Fruit fly (Drosophila melanogaster): ENCODE results near the gene Thor.

Thor gene

DNA sequence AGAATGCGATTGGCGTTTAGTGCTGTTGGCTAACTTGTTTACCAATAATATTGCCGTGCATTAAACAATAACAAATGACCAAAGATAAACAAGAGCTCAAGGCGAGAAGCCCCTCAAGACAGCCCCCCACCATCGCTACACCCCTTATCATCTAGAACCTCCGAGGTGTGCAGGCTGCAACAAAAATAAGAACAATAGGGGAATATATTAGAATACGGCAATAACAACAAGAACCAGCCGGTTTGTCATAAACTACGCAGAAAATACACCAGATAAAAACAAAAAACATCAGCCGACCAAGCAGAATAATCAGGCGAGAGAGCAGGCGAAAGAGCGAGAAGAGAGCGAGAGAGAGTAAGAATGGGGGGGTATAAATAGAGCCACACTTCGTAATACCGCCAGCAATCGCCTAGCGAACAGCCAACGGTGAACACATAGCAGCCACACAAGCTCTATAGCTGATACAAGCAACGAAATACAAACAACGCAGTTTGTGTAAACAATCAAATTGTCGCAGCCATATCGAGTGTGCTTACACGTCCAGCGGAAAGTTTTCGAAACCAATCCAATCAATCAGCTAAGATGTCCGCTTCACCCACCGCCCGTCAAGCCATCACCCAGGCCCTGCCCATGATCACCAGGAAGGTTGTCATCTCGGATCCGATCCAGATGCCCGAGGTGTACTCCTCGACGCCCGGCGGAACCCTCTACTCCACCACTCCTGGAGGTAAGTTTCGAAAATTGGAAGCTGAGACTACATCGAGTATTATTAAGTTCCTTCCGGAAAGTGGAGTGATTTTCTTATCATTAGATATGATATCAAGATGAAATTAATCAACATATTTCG is at the start of gene Thor:
Gene Thor, plus strand, starts transcription at position 401 of the 847 bp plus-strand sequence.
- peak; percentile 68 for TF ChIP-seq CG7101 (tag; optimal IDR thresholded peaks at IDR 0.05)
- TF ChIP-seq CG5204 (GFP tag; optimal IDR thresholded peaks at IDR 0.05): peak; percentile 59
- TF ChIP-seq CG12768 (GFP tag; optimal IDR thresholded peaks at IDR 0.05): peak; percentile 87
- TF ChIP-seq CG14711 (tag; optimal IDR thresholded peaks at IDR 0.05): peak; percentile 37
- TF ChIP-seq Hr96 (GFP tag; optimal IDR thresholded peaks at IDR 0.05): peak; percentile 82
- TF ChIP-seq Clk (GFP tag; optimal IDR thresholded peaks at IDR 0.05): peak; percentile 79
- TF ChIP-seq CG7045 (GFP tag; optimal IDR thresholded peaks at IDR 0.05): peak; percentile 81
- TF ChIP-seq CG1620 (GFP tag; optimal IDR thresholded peaks at IDR 0.05): peak; percentile 65
- TF ChIP-seq toe (GFP tag; optimal IDR thresholded peaks at IDR 0.05): peak; percentile 57
- peak; percentile 75 for TF ChIP-seq CG11617 (GFP tag; optimal IDR thresholded peaks at IDR 0.05)
- TF ChIP-seq pad (GFP tag; optimal IDR thresholded peaks at IDR 0.05): peak; percentile 87
- peak; percentile 84 for TF ChIP-seq CG33017 (tag; optimal IDR thresholded peaks at IDR 0.05)
- peak in 1 of 2 experiments; percentile 55 for TF ChIP-seq cnc (optimal IDR thresholded peaks at IDR 0.05)
- peak; percentile 73 for TF ChIP-seq bab1 (GFP tag; optimal IDR thresholded peaks at IDR 0.05)
- TF ChIP-seq Crg-1 (GFP tag; optimal IDR thresholded peaks at IDR 0.05): peak; percentile 83
- peak; percentile 83 for TF ChIP-seq tj (GFP tag; optimal IDR thresholded peaks at IDR 0.05)
- TF ChIP-seq kay (GFP tag; ENCODE audit: borderline replicate concordance): peak; percentile 99
- TF ChIP-seq Mnt (GFP tag; optimal IDR thresholded peaks at IDR 0.05): peak; percentile 87
- TF ChIP-seq ovo (GFP tag; optimal IDR thresholded peaks at IDR 0.05): peak; percentile 82
- peak; percentile 96 for TF ChIP-seq cic (GFP tag; optimal IDR thresholded peaks at IDR 0.05)

dm6 chr2L:3435086-3435485 is 43.1 kb upstream of the Thor start:
- TF ChIP-seq CG7045 (GFP tag; optimal IDR thresholded peaks at IDR 0.05) (no peak), Hr96 (GFP tag; optimal IDR thresholded peaks at IDR 0.05) (no peak), ovo (GFP tag; optimal IDR thresholded peaks at IDR 0.05) (no peak), Mnt (GFP tag; optimal IDR thresholded peaks at IDR 0.05) (no peak), cnc (optimal IDR thresholded peaks at IDR 0.05) (no peak), pad (GFP tag; optimal IDR thresholded peaks at IDR 0.05) (no peak), bab1 (GFP tag; optimal IDR thresholded peaks at IDR 0.05) (no peak), Crg-1 (GFP tag; optimal IDR thresholded peaks at IDR 0.05) (no peak), CG1620 (GFP tag; optimal IDR thresholded peaks at IDR 0.05) (no peak), CG33017 (tag; optimal IDR thresholded peaks at IDR 0.05) (no peak), Clk (GFP tag; optimal IDR thresholded peaks at IDR 0.05) (no peak), toe (GFP tag; optimal IDR thresholded peaks at IDR 0.05) (no peak), tj (GFP tag; optimal IDR thresholded peaks at IDR 0.05) (no peak), kay (GFP tag; ENCODE audit: borderline replicate concordance) (no peak), CG7101 (tag; optimal IDR thresholded peaks at IDR 0.05) (no peak), CG12768 (GFP tag; optimal IDR thresholded peaks at IDR 0.05) (no peak), CG11617 (GFP tag; optimal IDR thresholded peaks at IDR 0.05) (no peak)

dm6 chr2L:3436347-3436746 is 41.9 kb upstream of the Thor start:
- TF ChIP-seq CG11617 (GFP tag; optimal IDR thresholded peaks at IDR 0.05) (no peak), CG1620 (GFP tag; optimal IDR thresholded peaks at IDR 0.05) (no peak)

- TF ChIP-seq CG7101 (tag; optimal IDR thresholded peaks at IDR 0.05): no peak
- TF ChIP-seq CG7045 (GFP tag; optimal IDR thresholded peaks at IDR 0.05): no peak
- TF ChIP-seq tj (GFP tag; optimal IDR thresholded peaks at IDR 0.05): no peak
- TF ChIP-seq CG33017 (tag; optimal IDR thresholded peaks at IDR 0.05): peak; percentile 25
- TF ChIP-seq CG14711 (tag; optimal IDR thresholded peaks at IDR 0.05): peak; percentile 3
These were observed 41.2 kb upstream of the Thor start for dm6 chr2L:3437068-3437467.

DNA sequence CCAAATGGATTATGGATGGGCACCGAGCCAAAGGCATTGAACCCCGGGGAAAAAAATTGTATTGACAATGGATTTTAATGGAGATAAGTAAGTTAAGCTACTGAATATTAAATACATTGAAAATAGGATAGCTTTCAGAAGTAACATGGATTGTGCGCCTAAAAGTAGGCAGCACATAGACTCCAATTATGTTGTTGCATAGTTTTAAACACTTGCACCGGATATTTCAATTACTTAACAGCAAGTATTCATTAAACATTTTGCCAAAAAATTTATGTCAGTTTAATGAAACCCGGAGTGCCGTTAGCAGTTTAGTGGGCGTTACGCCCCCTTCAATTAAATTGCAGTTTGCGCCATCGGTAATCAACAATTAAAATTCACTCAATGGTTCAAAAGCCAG is 40.2 kb upstream of the Thor start:
- TF ChIP-seq ovo (GFP tag; optimal IDR thresholded peaks at IDR 0.05) (no peak), tj (GFP tag; optimal IDR thresholded peaks at IDR 0.05) (no peak), Crg-1 (GFP tag; optimal IDR thresholded peaks at IDR 0.05) (no peak), CG12768 (GFP tag; optimal IDR thresholded peaks at IDR 0.05) (no peak), bab1 (GFP tag; optimal IDR thresholded peaks at IDR 0.05) (no peak), CG11617 (GFP tag; optimal IDR thresholded peaks at IDR 0.05) (no peak), toe (GFP tag; optimal IDR thresholded peaks at IDR 0.05) (no peak), CG1620 (GFP tag; optimal IDR thresholded peaks at IDR 0.05) (no peak), Hr96 (GFP tag; optimal IDR thresholded peaks at IDR 0.05) (no peak), CG33017 (tag; optimal IDR thresholded peaks at IDR 0.05) (no peak), Clk (GFP tag; optimal IDR thresholded peaks at IDR 0.05) (no peak), cnc (optimal IDR thresholded peaks at IDR 0.05) (no peak), Mnt (GFP tag; optimal IDR thresholded peaks at IDR 0.05) (no peak), kay (GFP tag; ENCODE audit: borderline replicate concordance) (no peak), CG7101 (tag; optimal IDR thresholded peaks at IDR 0.05) (no peak), CG7045 (GFP tag; optimal IDR thresholded peaks at IDR 0.05) (no peak), CG14711 (tag; optimal IDR thresholded peaks at IDR 0.05) (no peak), cic (GFP tag; optimal IDR thresholded peaks at IDR 0.05) (no peak), pad (GFP tag; optimal IDR thresholded peaks at IDR 0.05) (no peak), CG5204 (GFP tag; optimal IDR thresholded peaks at IDR 0.05) (no peak)

dm6 chr2L:3439502-3439901 is 38.7 kb upstream of the Thor start:
- TF ChIP-seq CG7101 (tag; optimal IDR thresholded peaks at IDR 0.05) (no peak), ovo (GFP tag; optimal IDR thresholded peaks at IDR 0.05) (no peak), cnc (optimal IDR thresholded peaks at IDR 0.05) (no peak), Mnt (GFP tag; optimal IDR thresholded peaks at IDR 0.05) (no peak), kay (GFP tag; ENCODE audit: borderline replicate concordance) (no peak), Hr96 (GFP tag; optimal IDR thresholded peaks at IDR 0.05) (no peak), CG7045 (GFP tag; optimal IDR thresholded peaks at IDR 0.05) (no peak), CG33017 (tag; optimal IDR thresholded peaks at IDR 0.05) (no peak), pad (GFP tag; optimal IDR thresholded peaks at IDR 0.05) (no peak), toe (GFP tag; optimal IDR thresholded peaks at IDR 0.05) (no peak), Clk (GFP tag; optimal IDR thresholded peaks at IDR 0.05) (no peak), tj (GFP tag; optimal IDR thresholded peaks at IDR 0.05) (no peak), cic (GFP tag; optimal IDR thresholded peaks at IDR 0.05) (no peak), CG5204 (GFP tag; optimal IDR thresholded peaks at IDR 0.05) (no peak), CG11617 (GFP tag; optimal IDR thresholded peaks at IDR 0.05) (no peak)
